Worm (Caenorhabditis elegans): ENCODE data around the gene ZK593.3.

DNA sequence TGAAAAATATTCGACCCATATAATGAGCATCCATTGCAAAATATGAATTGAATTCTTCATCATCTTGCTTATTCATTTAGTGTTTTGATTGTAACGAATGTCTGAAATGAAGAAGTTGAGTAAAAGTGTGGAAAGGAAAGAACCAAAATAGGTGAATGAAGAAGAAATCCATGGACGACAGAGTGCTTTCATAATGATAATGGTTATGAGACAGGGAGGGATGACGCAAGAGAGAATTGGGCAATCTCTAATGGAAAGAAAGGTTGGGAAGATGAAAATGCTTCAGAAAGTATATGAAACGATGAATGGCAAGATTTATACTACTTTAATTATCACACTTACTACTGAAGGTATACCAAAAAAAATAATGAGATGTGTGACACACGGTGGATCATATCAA lies 11.2 kb upstream of the ZK593.3 start, which contains the start of gene ZK596.3:
- TF ChIP-seq him-1 (tag; optimal IDR thresholded peaks at IDR 0.05) (no peak), W03F9.2 (tag; optimal IDR thresholded peaks at IDR 0.05) (no peak)

All from whole organism, L4/young adult.